Worm (Caenorhabditis elegans): ENCODE results near the gene F14H12.6.
A peak's percentile ranks its signal among the peaks of the same experiment; 100 is the strongest.

F14H12.6 gene

DNA sequence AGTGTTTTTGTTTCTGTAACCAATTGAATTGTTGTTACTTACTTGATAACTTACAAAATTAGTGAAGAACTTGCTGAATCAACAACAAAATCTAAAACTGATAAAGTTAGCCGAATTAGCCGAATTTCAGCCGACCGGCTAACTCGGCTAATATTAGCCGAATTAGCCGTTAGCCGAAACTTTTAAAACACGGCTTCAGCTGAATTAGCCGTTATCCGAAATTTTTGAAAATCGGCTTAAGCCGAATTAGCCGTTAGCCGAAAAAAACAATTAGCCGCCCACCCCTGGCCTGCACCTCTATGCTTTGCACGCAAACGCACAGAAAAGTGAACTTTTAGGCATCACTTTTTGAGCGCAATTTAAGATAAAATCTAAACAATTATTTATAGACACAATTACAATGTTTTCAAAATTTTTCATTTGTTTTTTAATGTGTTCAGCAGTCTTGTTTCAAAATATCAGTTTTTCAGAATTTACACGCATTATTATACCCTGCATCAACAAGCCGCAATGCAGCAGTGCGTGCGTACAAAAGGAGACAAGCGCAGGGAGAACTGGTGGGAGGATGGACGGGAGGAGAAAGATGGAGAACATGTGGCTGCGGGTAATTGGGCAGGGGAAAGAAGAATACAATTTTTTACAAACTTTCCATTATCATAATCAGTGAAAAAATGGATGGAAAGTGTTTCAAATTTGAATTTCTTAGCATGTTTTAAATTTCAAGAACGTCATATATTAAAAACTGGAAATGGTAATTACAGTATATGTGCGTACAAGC is 37.9 kb upstream of the F14H12.6 start:
- TF ChIP-seq repo-1 (tag; optimal IDR thresholded peaks at IDR 0.05) (no peak), Y53G8AR.9 (GFP tag; conservative IDR thresholded peaks at IDR 0.05) (peak; percentile 58; the same call in 1 of the 2 replicates), F39B2.1 (GFP tag; IDR thresholded peaks at IDR 0.05) (no peak), Y95B8A.8 (GFP tag; IDR thresholded peaks at IDR 0.05) (no peak), ceh-40 (GFP tag; IDR thresholded peaks at IDR 0.05) (no peak), F22D6.2 (tag; optimal IDR thresholded peaks at IDR 0.05) (peak; percentile 26), Y67H2A.10 (GFP tag; conservative IDR thresholded peaks at IDR 0.05) (no peak), ceh-58 (GFP tag; IDR thresholded peaks at IDR 0.05) (no peak), C06A6.2 (GFP tag; conservative IDR thresholded peaks at IDR 0.05) (peak; percentile 45; the same call in 1 of the 2 replicates), B0261.1 (tag; optimal IDR thresholded peaks at IDR 0.05) (peak; percentile 22), ekl-4 (GFP tag; IDR thresholded peaks at IDR 0.05) (no peak), tbx-9 (tag; optimal IDR thresholded peaks at IDR 0.05; ENCODE audit: borderline replicate concordance) (no peak), ztf-26 (tag; optimal IDR thresholded peaks at IDR 0.05) (peak; percentile 84), snpc-4 (GFP tag; optimal IDR thresholded peaks at IDR 0.05) (no peak), snpc-4 (tag; optimal IDR thresholded peaks at IDR 0.05) (no peak), madf-10 (tag; optimal IDR thresholded peaks at IDR 0.05) (peak; percentile 65), rpc-1 (optimal IDR thresholded peaks at IDR 0.05) (no peak), rpc-1 (tag; optimal IDR thresholded peaks at IDR 0.05) (no peak), nhr-80 (tag; optimal IDR thresholded peaks at IDR 0.05) (peak; percentile 78), rcor-1 (GFP tag; IDR thresholded peaks at IDR 0.05) (peak; percentile 56), atf-7 (tag; optimal IDR thresholded peaks at IDR 0.05) (peak; percentile 41), cebp-2 (GFP tag; IDR thresholded peaks at IDR 0.05) (no peak), K11D2.4 (GFP tag; IDR thresholded peaks at IDR 0.05) (no peak), nhr-179 (tag; optimal IDR thresholded peaks at IDR 0.05) (no peak), tlf-1 (GFP tag; optimal IDR thresholded peaks at IDR 0.05) (peak; percentile 22), lin-35 (GFP tag; optimal IDR thresholded peaks at IDR 0.05) (peak in 1 of 3 experiments; percentile 73), Y56A3A.18 (GFP tag; IDR thresholded peaks at IDR 0.05) (peak; percentile 84), egl-18 (GFP tag; IDR thresholded peaks at IDR 0.05) (no peak), T07F8.4 (tag; optimal IDR thresholded peaks at IDR 0.05) (no peak), lir-1 (GFP tag; conservative IDR thresholded peaks at IDR 0.05) (0 out of 2 replicates have a peak, but pooled peaks have one; percentile 27), somi-1 (GFP tag; optimal IDR thresholded peaks at IDR 0.05) (no peak), hlh-12 (tag; optimal IDR thresholded peaks at IDR 0.05) (no peak), xnd-1 (tag; optimal IDR thresholded peaks at IDR 0.05) (no peak), F23B12.7 (tag; optimal IDR thresholded peaks at IDR 0.05; ENCODE audit: insufficient read depth) (peak; percentile 76), mcd-1 (GFP tag; IDR thresholded peaks at IDR 0.05) (peak; percentile 55), gei-17 (GFP tag; optimal IDR thresholded peaks at IDR 0.05) (peak; percentile 92), hmg-20 (GFP tag; IDR thresholded peaks at IDR 0.05) (no peak), lin-40 (tag; optimal IDR thresholded peaks at IDR 0.05) (peak; percentile 92), nfyb-1 (GFP tag; IDR thresholded peaks at IDR 0.05) (0 out of 2 replicates have a peak, but pooled peaks have one; percentile 42), F57A8.1 (GFP tag; optimal IDR thresholded peaks at IDR 0.05) (no peak), ceh-27 (GFP tag; optimal IDR thresholded peaks at IDR 0.05) (peak; percentile 57), B0035.1 (tag; optimal IDR thresholded peaks at IDR 0.05) (no peak), pbrm-1 (GFP tag; IDR thresholded peaks at IDR 0.05) (peak; percentile 50; the same call in 1 of the 2 replicates), fkh-3 (tag; optimal IDR thresholded peaks at IDR 0.05) (no peak), madf-6 (GFP tag; IDR thresholded peaks at IDR 0.05) (no peak), ceh-91 (GFP tag; IDR thresholded peaks at IDR 0.05) (no peak), tbp1 (GFP tag; optimal IDR thresholded peaks at IDR 0.05) (peak; percentile 62), ZK185.1 (tag; optimal IDR thresholded peaks at IDR 0.05; ENCODE audit: poor library complexity, severe bottlenecking) (peak; percentile 68)
